Fruit fly (Drosophila melanogaster) whole organism, pupa: ENCODE data around the gene Rad9.

Experiments used
- CG10348 ChIP-seq: fragments of 200-800 bp; sonication (Bioruptor generic); IDR thresholded peaks from 2 replicates; pipeline ENCODE4 v1.3.6; 2022; ENCODE audit warnings: missing biosample characterization, missing genetic modification characterization
- CG12605 ChIP-seq: fragments of 200-800 bp; sonication (Bioruptor generic); IDR thresholded peaks from 2 replicates; pipeline ENCODE4 v1.3.6; 2022; ENCODE audit warnings: missing biosample characterization, missing genetic modification characterization
- CG13204 ChIP-seq: fragments of 200-800 bp; sonication (Bioruptor generic); optimal IDR thresholded peaks from 2 replicates; lab custom pipeline; 2018; ENCODE audit warnings: missing biosample characterization, mild to moderate bottlenecking, missing genetic modification characterization, moderate library complexity
- CG14655 ChIP-seq: fragments of 200-800 bp; sonication (Bioruptor generic); optimal IDR thresholded peaks from 3 replicates; lab custom pipeline; 2017; ENCODE audit warnings: mild to moderate bottlenecking, missing biosample characterization, missing genetic modification reagents, missing genetic modification characterization
- CG15710 ChIP-seq: fragments of 200-800 bp; sonication (Bioruptor generic); optimal IDR thresholded peaks from 2 replicates; lab custom pipeline; 2018; ENCODE audit warnings: missing biosample characterization, mild to moderate bottlenecking, missing genetic modification characterization, moderate library complexity
- CG17806 ChIP-seq: fragments of 200-800 bp; sonication (Bioruptor generic); optimal IDR thresholded peaks from 2 replicates; lab custom pipeline; 2018; ENCODE audit warnings: missing biosample characterization, mild to moderate bottlenecking, missing genetic modification characterization, moderate library complexity
- CG32121 ChIP-seq: fragments of 200-800 bp; sonication (Bioruptor generic); IDR thresholded peaks from 2 replicates; pipeline ENCODE4 v1.3.6; 2022; ENCODE audit warnings: missing biosample characterization, missing genetic modification characterization
- CG34367 ChIP-seq: fragments of 200-800 bp; sonication (Bioruptor generic); optimal IDR thresholded peaks from 2 replicates; lab custom pipeline; 2018; ENCODE audit warnings: missing biosample characterization, mild to moderate bottlenecking, missing genetic modification characterization
- CG4496 ChIP-seq: fragments of 200-800 bp; sonication (Bioruptor generic); IDR thresholded peaks from 3 replicates; pipeline ENCODE4 v1.3.6; 2022; ENCODE audit warnings: missing biosample characterization, missing genetic modification characterization
- CG8159 ChIP-seq: fragments of 200-800 bp; sonication (Bioruptor generic); optimal IDR thresholded peaks from 3 replicates; lab custom pipeline; 2018; ENCODE audit warnings: missing biosample characterization, mild to moderate bottlenecking, missing genetic modification characterization, moderate library complexity
- CG8301 ChIP-seq: fragments of 200-800 bp; sonication (Bioruptor generic); optimal IDR thresholded peaks from 2 replicates; lab custom pipeline; 2018; ENCODE audit warnings: missing biosample characterization, mild to moderate bottlenecking, missing genetic modification characterization
- CG9948 ChIP-seq: fragments of 200-800 bp; sonication (Bioruptor generic); optimal IDR thresholded peaks from 2 replicates; lab custom pipeline; 2018; ENCODE audit warnings: missing biosample characterization, mild to moderate bottlenecking, missing genetic modification characterization, moderate library complexity
- D1 ChIP-seq: fragments of 200-800 bp; sonication (Bioruptor generic); optimal IDR thresholded peaks from 2 replicates; lab custom pipeline; 2018; ENCODE audit warnings: missing biosample characterization, mild to moderate bottlenecking, missing genetic modification characterization, moderate library complexity
- EcR ChIP-seq: fragments of 200-800 bp; sonication (Bioruptor generic); optimal IDR thresholded peaks from 3 replicates; lab custom pipeline; 2019; ENCODE audit warnings: missing biosample characterization, missing genetic modification characterization, mild to moderate bottlenecking, moderate library complexity, missing genetic modification reagents
- Ets98B ChIP-seq: fragments of 200-800 bp; sonication (Bioruptor generic); IDR thresholded peaks from 2 replicates; pipeline ENCODE4 v1.3.6; 2022; ENCODE audit warnings: missing biosample characterization, missing genetic modification characterization
- Pif1A ChIP-seq: fragments of 200-800 bp; sonication (Bioruptor generic); optimal IDR thresholded peaks from 3 replicates; lab custom pipeline; 2016; ENCODE audit warnings: missing biosample characterization, missing genetic modification characterization
- Pif1B ChIP-seq: fragments of 200-800 bp; sonication (Bioruptor generic); optimal IDR thresholded peaks from 3 replicates; lab custom pipeline; 2016; ENCODE audit warnings: missing biosample characterization, missing genetic modification characterization
- Snoo ChIP-seq: fragments of 200-800 bp; sonication (Bioruptor generic); optimal IDR thresholded peaks from 3 replicates; lab custom pipeline; 2017; ENCODE audit warnings: missing biosample characterization, mild to moderate bottlenecking, missing genetic modification characterization, inconsistent platforms
- fd96Ca ChIP-seq: fragments of 200-800 bp; sonication (Bioruptor generic); IDR thresholded peaks from 3 replicates; pipeline ENCODE4 v1.3.6; 2022; ENCODE audit warnings: missing biosample characterization, missing genetic modification characterization
- gl ChIP-seq: fragments of 200-800 bp; sonication (Bioruptor generic); optimal IDR thresholded peaks from 2 replicates; lab custom pipeline; 2018; ENCODE audit warnings: missing biosample characterization, mild to moderate bottlenecking, missing genetic modification characterization
- rn ChIP-seq: fragments of 200-800 bp; sonication (Bioruptor generic); IDR thresholded peaks from 2 replicates; pipeline ENCODE4 v1.3.6; 2022; ENCODE audit warnings: missing biosample characterization, missing genetic modification characterization

Gene Rad9

DNA sequence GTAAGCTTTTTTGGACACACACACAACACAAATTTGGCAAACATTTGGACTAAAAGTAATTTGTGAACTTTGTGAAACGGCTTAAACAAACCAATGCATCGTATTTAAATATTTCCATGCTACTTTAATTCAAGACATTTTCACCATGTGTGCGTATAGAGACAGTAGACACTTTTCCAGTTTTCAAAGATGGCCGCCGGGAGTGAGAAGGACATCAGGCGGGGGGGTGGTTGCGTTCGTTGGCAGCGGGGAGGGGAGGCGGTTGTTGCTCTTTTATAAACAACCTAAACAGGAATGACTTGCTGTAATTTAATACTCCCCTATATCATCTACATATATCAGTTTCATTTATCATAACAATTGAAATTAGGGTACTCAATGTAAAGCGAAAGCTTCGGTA is 18.9 kb downstream of the Rad9 start:
- TF ChIP-seq CG34367 (no peak), CG9948 (no peak), EcR (GFP tag; lab: Kevin White, UChicago) (no peak), CG14655 (no peak), CG13204 (no peak), fd96Ca (GFP tag; lab: Robert Waterston, UW) (no peak), Pif1B (GFP tag; lab: Kevin White, UChicago) (no peak)

DNA sequence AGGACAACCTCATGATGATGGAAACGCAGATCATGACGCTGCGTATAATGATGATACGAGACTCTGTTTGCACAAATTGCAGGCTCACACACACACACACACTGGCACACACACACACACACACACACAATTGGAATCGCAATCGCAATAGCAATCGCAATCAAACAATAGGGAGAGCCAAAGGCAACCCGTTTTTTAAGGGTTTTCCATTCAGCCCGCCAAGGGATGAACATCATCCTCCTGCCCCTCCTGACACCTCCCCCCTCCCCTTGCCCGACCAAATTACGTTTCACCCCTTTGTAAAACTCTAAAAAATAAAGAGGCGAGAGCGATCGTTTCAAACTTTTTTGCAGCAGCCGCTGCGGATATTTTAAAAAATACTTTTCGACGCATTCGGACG is 20.1 kb downstream of the Rad9 start:
- no peak for TF ChIP-seq CG13204
- TF ChIP-seq CG15710 (tag; lab: Kevin White, UChicago): no peak
- TF ChIP-seq Pif1A (GFP tag; lab: Kevin White, UChicago): no peak
- no peak for TF ChIP-seq gl (tag; lab: Kevin White, UChicago)

DNA sequence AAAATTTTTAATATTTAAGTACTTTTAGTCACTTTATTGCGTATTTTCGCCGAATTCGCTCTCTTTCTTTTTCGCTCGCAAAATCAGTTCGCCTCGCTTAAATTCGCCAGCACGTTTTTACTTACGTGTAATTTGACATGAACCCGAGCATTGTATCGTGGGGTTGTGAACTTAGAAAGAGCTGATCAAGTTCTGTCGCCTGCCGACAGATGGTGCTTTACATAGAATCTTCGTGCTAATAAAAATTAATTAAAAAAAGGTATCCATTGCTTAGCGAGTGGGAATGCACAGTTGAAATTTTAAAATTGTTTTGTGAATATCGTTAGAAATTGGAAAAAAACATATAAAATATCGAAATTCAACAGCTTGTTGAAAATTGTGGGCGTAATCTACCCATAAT is 23.9 kb downstream of the Rad9 start:
- peak; percentile 94 for TF ChIP-seq D1
- no peak for TF ChIP-seq Ets98B (GFP tag; lab: Robert Waterston, UW)
- TF ChIP-seq CG34367: no peak
- no peak for TF ChIP-seq CG4496 (GFP tag; lab: Robert Waterston, UW)
- peak; percentile 13 for TF ChIP-seq Snoo (tag; lab: Kevin White, UChicago)
- no peak for TF ChIP-seq CG17806 (tag; lab: Kevin White, UChicago)
- TF ChIP-seq Pif1A (GFP tag; lab: Kevin White, UChicago): peak; percentile 40
- TF ChIP-seq fd96Ca (GFP tag; lab: Robert Waterston, UW): no peak
- TF ChIP-seq CG9948: peak; percentile 14
- TF ChIP-seq CG12605 (GFP tag; lab: Robert Waterston, UW): no peak
- TF ChIP-seq CG8301 (tag; lab: Kevin White, UChicago): no peak
- TF ChIP-seq CG14655: peak; percentile 53
- no peak for TF ChIP-seq CG10348

DNA sequence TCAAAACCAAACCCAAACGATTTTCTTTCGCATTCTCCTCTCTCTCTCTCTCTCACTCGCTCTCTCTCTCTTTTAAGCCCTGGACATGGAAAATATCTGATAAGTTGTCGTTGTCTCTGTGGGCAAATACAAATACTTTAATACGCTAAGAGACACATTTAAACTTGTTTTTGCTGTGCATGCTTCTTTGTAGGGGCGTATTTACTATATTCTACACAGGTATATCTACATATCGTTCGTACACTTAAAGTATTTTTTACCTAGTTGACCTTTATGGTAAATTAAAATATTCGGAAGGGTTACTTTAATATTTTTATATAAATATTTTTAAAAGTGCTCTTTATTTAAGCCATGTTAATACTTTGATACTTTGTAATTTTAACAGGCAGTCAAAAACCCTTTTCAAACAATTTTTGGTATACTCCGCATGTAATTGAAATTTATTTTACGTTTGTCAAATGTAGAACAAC is 26.0 kb downstream of the Rad9 start:
- TF ChIP-seq CG9948 (no peak), CG8159 (peak; percentile 61), EcR (GFP tag; lab: Kevin White, UChicago) (no peak), gl (tag; lab: Kevin White, UChicago) (no peak), Snoo (tag; lab: Kevin White, UChicago) (no peak), CG14655 (no peak), Pif1B (GFP tag; lab: Kevin White, UChicago) (peak; percentile 3), rn (GFP tag; lab: Robert Waterston, UW) (no peak), CG8301 (tag; lab: Kevin White, UChicago) (no peak), CG34367 (no peak), CG15710 (tag; lab: Kevin White, UChicago) (no peak), CG17806 (tag; lab: Kevin White, UChicago) (no peak), CG10348 (no peak), CG12605 (GFP tag; lab: Robert Waterston, UW) (no peak), CG13204 (no peak), Ets98B (GFP tag; lab: Robert Waterston, UW) (no peak), CG4496 (GFP tag; lab: Robert Waterston, UW) (no peak), CG32121 (no peak), D1 (peak; percentile 70), fd96Ca (GFP tag; lab: Robert Waterston, UW) (no peak), Pif1A (GFP tag; lab: Kevin White, UChicago) (no peak)

DNA sequence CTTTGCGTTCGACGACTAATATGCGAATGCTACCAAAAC is 26.3 kb downstream of the Rad9 start, which contains the start of gene Indy:
TSS of gene Indy (minus strand) at position 35 of the 39 bp plus-strand sequence.
- no peak for TF ChIP-seq CG15710 (tag; lab: Kevin White, UChicago)
- no peak for TF ChIP-seq D1
- no peak for TF ChIP-seq CG13204
- no peak for TF ChIP-seq CG12605 (GFP tag; lab: Robert Waterston, UW)
- TF ChIP-seq Pif1B (GFP tag; lab: Kevin White, UChicago): no peak
- TF ChIP-seq fd96Ca (GFP tag; lab: Robert Waterston, UW): no peak
- no peak for TF ChIP-seq CG10348
- no peak for TF ChIP-seq gl (tag; lab: Kevin White, UChicago)
- TF ChIP-seq CG14655: no peak
- TF ChIP-seq, all 21 proteins: peak for 0

DNA sequence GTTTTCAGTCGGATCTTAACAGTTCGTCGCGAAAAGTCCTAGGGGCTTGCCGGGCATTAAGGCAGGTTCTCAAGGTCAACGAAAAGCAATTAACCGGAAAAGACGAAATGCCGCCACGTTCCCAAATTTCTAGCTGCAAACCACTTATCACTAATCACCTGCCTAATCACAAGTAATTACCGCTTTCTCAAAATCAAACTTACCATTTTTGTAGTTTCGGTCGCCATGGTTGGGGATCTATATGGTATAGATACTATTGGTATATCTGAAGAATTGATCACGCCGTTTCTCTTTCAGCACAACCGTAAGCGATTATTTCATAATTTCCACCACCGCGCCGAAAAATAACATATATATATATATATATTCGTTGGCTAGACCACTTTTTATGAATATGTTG is 26.5 kb downstream of the Rad9 start:
- TF ChIP-seq Pif1A (GFP tag; lab: Kevin White, UChicago) (no peak), CG15710 (tag; lab: Kevin White, UChicago) (no peak), gl (tag; lab: Kevin White, UChicago) (no peak), CG12605 (GFP tag; lab: Robert Waterston, UW) (no peak), CG10348 (no peak), EcR (GFP tag; lab: Kevin White, UChicago) (no peak), Snoo (tag; lab: Kevin White, UChicago) (no peak), fd96Ca (GFP tag; lab: Robert Waterston, UW) (no peak)

DNA sequence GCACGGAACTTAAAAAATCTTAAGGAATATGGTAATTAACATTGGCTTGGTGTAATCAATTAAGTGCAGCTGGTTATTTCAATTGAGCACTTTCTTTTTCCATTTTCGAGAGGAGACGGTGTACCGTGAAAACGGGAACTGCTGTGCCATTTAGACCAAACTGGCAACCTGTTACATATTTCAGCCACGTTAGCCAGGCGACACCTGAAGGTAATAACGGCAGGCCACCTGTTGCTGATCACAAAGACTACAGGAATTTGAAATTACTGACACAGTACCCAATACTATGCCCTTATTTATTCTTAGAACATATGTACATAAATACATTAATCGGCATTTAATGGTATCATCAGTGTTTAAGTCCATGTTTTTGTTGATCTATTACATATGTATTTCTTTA is 30.1 kb downstream of the Rad9 start:
- TF ChIP-seq CG14655 (no peak), CG10348 (no peak), CG34367 (no peak), Pif1B (GFP tag; lab: Kevin White, UChicago) (no peak), CG15710 (tag; lab: Kevin White, UChicago) (no peak), fd96Ca (GFP tag; lab: Robert Waterston, UW) (no peak), CG13204 (no peak), Pif1A (GFP tag; lab: Kevin White, UChicago) (no peak), EcR (GFP tag; lab: Kevin White, UChicago) (no peak), D1 (no peak), CG4496 (GFP tag; lab: Robert Waterston, UW) (no peak), CG9948 (no peak), CG12605 (GFP tag; lab: Robert Waterston, UW) (no peak), CG32121 (no peak), CG17806 (tag; lab: Kevin White, UChicago) (no peak), Ets98B (GFP tag; lab: Robert Waterston, UW) (no peak), rn (GFP tag; lab: Robert Waterston, UW) (no peak)
